Worm (Caenorhabditis elegans) whole organism, young adult: ENCODE data around the gene F40F8.3.
A peak's percentile ranks its signal among the peaks of the same experiment; 100 is the strongest.

Experiments used
- B0261.1 ChIP-seq: sonication (generic microtip); optimal IDR thresholded peaks from 2 replicates; lab custom pipeline; 2016; ENCODE audit warnings: mild to moderate bottlenecking, missing genetic modification characterization, moderate library complexity, missing compliant biosample characterization
- B0336.3 ChIP-seq: fragments of 200-800 bp; sonication (Bioruptor generic); IDR thresholded peaks from 2 replicates; pipeline ENCODE4 v1.3.6; 2022; ENCODE audit warnings: missing genetic modification characterization, missing compliant biosample characterization
- C06A6.2 ChIP-seq: fragments of 200-800 bp; sonication (Bioruptor generic); conservative IDR thresholded peaks from 2 replicates; pipeline ENCODE4 v1.3.6; 2022; ENCODE audit warnings: missing genetic modification characterization, missing compliant biosample characterization
- D2030.7 ChIP-seq: fragments of 200-800 bp; sonication (Bioruptor generic); IDR thresholded peaks from 2 replicates; pipeline ENCODE4 v1.3.6; 2022; ENCODE audit warnings: missing genetic modification reagents, missing genetic modification characterization, missing compliant biosample characterization
- F22D6.2 ChIP-seq: sonication (generic microtip); optimal IDR thresholded peaks from 2 replicates; lab custom pipeline; 2016; ENCODE audit warnings: mild to moderate bottlenecking, missing genetic modification characterization, missing compliant biosample characterization
- F33H1.4 ChIP-seq: fragments of 200-800 bp; sonication (Bioruptor generic); IDR thresholded peaks from 2 replicates; pipeline ENCODE4 v1.3.6; 2022; ENCODE audit warnings: missing genetic modification reagents, missing genetic modification characterization, missing compliant biosample characterization
- F52B5.7 ChIP-seq: sonication (generic microtip); optimal IDR thresholded peaks from 2 replicates; lab custom pipeline; 2016; ENCODE audit warnings: mild to moderate bottlenecking, missing genetic modification characterization, missing compliant biosample characterization
- F57A8.1 ChIP-seq: fragments of 200-800 bp; sonication (Bioruptor generic); optimal IDR thresholded peaks from 2 replicates; lab custom pipeline; 2018; ENCODE audit warnings: mild to moderate bottlenecking, missing genetic modification characterization, moderate library complexity, missing compliant biosample characterization
- T07F8.4 ChIP-seq: sonication (generic microtip); optimal IDR thresholded peaks from 2 replicates; lab custom pipeline; 2016; ENCODE audit warnings: mild to moderate bottlenecking, missing genetic modification characterization, moderate library complexity, missing compliant biosample characterization
- Y56A3A.18 ChIP-seq: fragments of 200-800 bp; sonication (Bioruptor generic); IDR thresholded peaks from 2 replicates; pipeline ENCODE4 v1.3.6; 2022; ENCODE audit warnings: missing genetic modification reagents, missing genetic modification characterization, missing compliant biosample characterization
- akir-1 ChIP-seq: fragments of 200-800 bp; sonication (Bioruptor generic); optimal IDR thresholded peaks from 2 replicates; lab custom pipeline; 2018; ENCODE audit warnings: mild to moderate bottlenecking, missing genetic modification characterization, moderate library complexity, missing compliant biosample characterization
- aptf-3 ChIP-seq: fragments of 200-800 bp; sonication (Bioruptor generic); IDR thresholded peaks from 2 replicates; pipeline ENCODE4 v1.3.6; 2022; ENCODE audit warnings: missing genetic modification characterization, missing compliant biosample characterization
- attf-3 ChIP-seq: fragments of 200-800 bp; sonication (Bioruptor generic); conservative IDR thresholded peaks from 2 replicates; pipeline ENCODE4 v1.3.6; 2022; ENCODE audit warnings: missing genetic modification reagents, missing genetic modification characterization, missing compliant biosample characterization
- bed-1 ChIP-seq: fragments of 200-800 bp; sonication (Bioruptor generic); IDR thresholded peaks from 2 replicates; pipeline ENCODE4 v1.3.6; 2022; ENCODE audit warnings: missing genetic modification reagents, missing genetic modification characterization, missing compliant biosample characterization
- bed-2 ChIP-seq: fragments of 200-800 bp; sonication (Bioruptor generic); IDR thresholded peaks from 2 replicates; pipeline ENCODE4 v1.3.6; 2022; ENCODE audit warnings: missing genetic modification reagents, missing genetic modification characterization, missing compliant biosample characterization
- ccch-3 ChIP-seq: fragments of 200-800 bp; sonication (Bioruptor generic); optimal IDR thresholded peaks from 2 replicates; lab custom pipeline; 2018; ENCODE audit warnings: mild to moderate bottlenecking, missing genetic modification characterization, missing compliant biosample characterization
- cebp-1 ChIP-seq, 2 experiments: fragments of 200-800 bp in 1 of 2; sonication (Bioruptor generic) in 1 of 2; sonication (generic microtip) in 1 of 2; IDR thresholded peaks in 1 of 2; optimal IDR thresholded peaks in 1 of 2; 2 replicates each; pipeline versions ENCODE4 v1.3.6 to Lab custom; 2017 to 2022; ENCODE audit warnings: missing compliant biosample characterization in 2 of 2, missing genetic modification characterization in 2 of 2, mild to moderate bottlenecking in 1 of 2, missing genetic modification reagents in 1 of 2, moderate library complexity in 1 of 2
- ceh-40 ChIP-seq: fragments of 200-800 bp; sonication (Bioruptor generic); IDR thresholded peaks from 2 replicates; pipeline ENCODE4 v1.3.6; 2022; ENCODE audit warnings: missing genetic modification characterization, missing compliant biosample characterization
- ceh-79 ChIP-seq: sonication (generic microtip); optimal IDR thresholded peaks from 2 replicates; lab custom pipeline; 2017; ENCODE audit warnings: mild to moderate bottlenecking, missing genetic modification characterization, missing compliant biosample characterization
- chd-7 ChIP-seq: sonication (generic microtip); optimal IDR thresholded peaks from 2 replicates; lab custom pipeline; 2016; ENCODE audit warnings: mild to moderate bottlenecking, missing genetic modification characterization, moderate library complexity, missing compliant biosample characterization
- die-1 ChIP-seq: sonication (generic microtip); optimal IDR thresholded peaks from 2 replicates; lab custom pipeline; 2016; ENCODE audit warnings: missing genotype, mild to moderate bottlenecking, missing genetic modification characterization, missing compliant biosample characterization
- dpff-1 ChIP-seq: sonication (generic microtip); optimal IDR thresholded peaks from 2 replicates; lab custom pipeline; 2017; ENCODE audit warnings: mild to moderate bottlenecking, missing genetic modification characterization, missing compliant biosample characterization
- dpl-1 ChIP-seq: fragments of 150-350 bp; optimal IDR thresholded peaks from 2 replicates; lab custom pipeline; 2014; ENCODE audit warnings: missing biosample characterization, missing genetic modification reagents, missing genetic modification characterization
- efl-1 ChIP-seq: fragments of 150-350 bp; optimal IDR thresholded peaks from 2 replicates; lab custom pipeline; 2014; ENCODE audit warnings: missing biosample characterization, missing genetic modification reagents, missing genetic modification characterization
- fkh-3 ChIP-seq: sonication (generic microtip); optimal IDR thresholded peaks from 2 replicates; lab custom pipeline; 2016; ENCODE audit warnings: mild to moderate bottlenecking, missing genetic modification characterization, missing compliant biosample characterization
- hmg-20 ChIP-seq: fragments of 200-800 bp; sonication (Bioruptor generic); IDR thresholded peaks from 2 replicates; pipeline ENCODE4 v1.3.6; 2022; ENCODE audit warnings: missing genetic modification reagents, missing genetic modification characterization, missing compliant biosample characterization
- lin-26 ChIP-seq: fragments of 200-800 bp; sonication (Bioruptor generic); IDR thresholded peaks from 2 replicates; pipeline ENCODE4 v1.3.6; 2022; ENCODE audit warnings: missing genetic modification reagents, missing genetic modification characterization, missing compliant biosample characterization
- lin-35 ChIP-seq, 3 experiments: fragments of 150-350 bp in 2 of 3; sonication (generic microtip) in 1 of 3; optimal IDR thresholded peaks; 2 replicates each; lab custom pipeline; 2014 to 2018; ENCODE audit warnings: missing biosample characterization in 3 of 3, missing genetic modification characterization in 3 of 3, missing genetic modification reagents in 3 of 3
- lin-40 ChIP-seq: sonication (generic microtip); optimal IDR thresholded peaks from 2 replicates; lab custom pipeline; 2016; ENCODE audit warnings: missing genetic modification characterization, mild to moderate bottlenecking, missing compliant biosample characterization, missing genotype, missing genetic modification reagents
- lin-54 ChIP-seq: fragments of 200-800 bp; sonication (Bioruptor generic); optimal IDR thresholded peaks from 2 replicates; lab custom pipeline; 2018; ENCODE audit warnings: mild to moderate bottlenecking, missing genetic modification characterization, missing compliant biosample characterization
- lsl-1 ChIP-seq: fragments of 200-800 bp; sonication (Bioruptor generic); optimal IDR thresholded peaks from 2 replicates; lab custom pipeline; 2018; ENCODE audit warnings: mild to moderate bottlenecking, missing genetic modification characterization, moderate library complexity, missing compliant biosample characterization
- lsy-27 ChIP-seq: sonication (generic microtip); optimal IDR thresholded peaks from 2 replicates; lab custom pipeline; 2017; ENCODE audit warnings: missing genetic modification characterization, mild to moderate bottlenecking, missing compliant biosample characterization, antibody characterized with exemption, missing genotype, borderline replicate concordance; ENCODE audit not compliant: insufficient read depth
- madf-3 ChIP-seq: fragments of 200-800 bp; sonication (Bioruptor generic); IDR thresholded peaks from 2 replicates; pipeline ENCODE4 v1.3.6; 2022; ENCODE audit warnings: missing genetic modification reagents, missing genetic modification characterization, missing compliant biosample characterization
- mcd-1 ChIP-seq: fragments of 200-800 bp; sonication (Bioruptor generic); IDR thresholded peaks from 2 replicates; pipeline ENCODE4 v1.3.6; 2022; ENCODE audit warnings: missing genetic modification reagents, missing genetic modification characterization, missing compliant biosample characterization
- mxl-1 ChIP-seq: sonication (generic microtip); optimal IDR thresholded peaks from 2 replicates; lab custom pipeline; 2016; ENCODE audit warnings: missing genetic modification characterization, missing compliant biosample characterization
- nfya-1 ChIP-seq: sonication (generic microtip); optimal IDR thresholded peaks from 2 replicates; lab custom pipeline; 2017; ENCODE audit warnings: antibody characterized with exemption, missing compliant biosample characterization, missing genetic modification characterization, borderline replicate concordance; ENCODE audit not compliant: insufficient read depth
- snpc-1.1 ChIP-seq: sonication (generic microtip); optimal IDR thresholded peaks from 2 replicates; lab custom pipeline; 2017; ENCODE audit warnings: missing genetic modification characterization, mild to moderate bottlenecking, missing compliant biosample characterization, antibody characterized with exemption, moderate library complexity, missing genotype, missing genetic modification reagents; ENCODE audit not compliant: insufficient read depth
- snpc-1.3 ChIP-seq: sonication (generic microtip); optimal IDR thresholded peaks from 2 replicates; lab custom pipeline; 2017; ENCODE audit warnings: missing genetic modification characterization, mild to moderate bottlenecking, missing compliant biosample characterization, antibody characterized with exemption, moderate library complexity, missing genotype, missing genetic modification reagents; ENCODE audit not compliant: insufficient read depth
- sptf-2 ChIP-seq: fragments of 200-800 bp; sonication (Bioruptor generic); optimal IDR thresholded peaks from 2 replicates; lab custom pipeline; 2018; ENCODE audit warnings: mild to moderate bottlenecking, missing genetic modification characterization, missing compliant biosample characterization
- tbp1 ChIP-seq: fragments of 200-800 bp; sonication (Bioruptor generic); optimal IDR thresholded peaks from 2 replicates; lab custom pipeline; 2018; ENCODE audit warnings: mild to moderate bottlenecking, missing genetic modification characterization, missing compliant biosample characterization
- tbx-9 ChIP-seq: sonication (generic microtip); optimal IDR thresholded peaks from 2 replicates; lab custom pipeline; 2016; ENCODE audit warnings: borderline replicate concordance, missing genetic modification characterization, inconsistent platforms, missing compliant biosample characterization
- unc-130 ChIP-seq: sonication (generic microtip); optimal IDR thresholded peaks from 2 replicates; lab custom pipeline; 2016; ENCODE audit warnings: missing genetic modification reagents, missing genetic modification characterization, missing compliant biosample characterization
- zim-3 ChIP-seq: sonication (generic microtip); optimal IDR thresholded peaks from 2 replicates; lab custom pipeline; 2017; ENCODE audit warnings: mild to moderate bottlenecking, missing genetic modification characterization, moderate library complexity, missing compliant biosample characterization
- ztf-25 ChIP-seq: fragments of 200-800 bp; sonication (Bioruptor generic); IDR thresholded peaks from 2 replicates; pipeline ENCODE4 v1.3.6; 2022; ENCODE audit warnings: missing genetic modification reagents, missing genetic modification characterization, missing compliant biosample characterization
- ztf-28 ChIP-seq: fragments of 200-800 bp; sonication (Bioruptor generic); IDR thresholded peaks from 2 replicates; pipeline ENCODE4 v1.3.6; 2022; ENCODE audit warnings: missing genetic modification reagents, missing genetic modification characterization, missing compliant biosample characterization
- ztf-6 ChIP-seq: fragments of 200-800 bp; sonication (Bioruptor generic); IDR thresholded peaks from 2 replicates; pipeline ENCODE4 v1.3.6; 2022; ENCODE audit warnings: missing genetic modification reagents, missing genetic modification characterization, missing compliant biosample characterization

Gene F40F8.3

DNA sequence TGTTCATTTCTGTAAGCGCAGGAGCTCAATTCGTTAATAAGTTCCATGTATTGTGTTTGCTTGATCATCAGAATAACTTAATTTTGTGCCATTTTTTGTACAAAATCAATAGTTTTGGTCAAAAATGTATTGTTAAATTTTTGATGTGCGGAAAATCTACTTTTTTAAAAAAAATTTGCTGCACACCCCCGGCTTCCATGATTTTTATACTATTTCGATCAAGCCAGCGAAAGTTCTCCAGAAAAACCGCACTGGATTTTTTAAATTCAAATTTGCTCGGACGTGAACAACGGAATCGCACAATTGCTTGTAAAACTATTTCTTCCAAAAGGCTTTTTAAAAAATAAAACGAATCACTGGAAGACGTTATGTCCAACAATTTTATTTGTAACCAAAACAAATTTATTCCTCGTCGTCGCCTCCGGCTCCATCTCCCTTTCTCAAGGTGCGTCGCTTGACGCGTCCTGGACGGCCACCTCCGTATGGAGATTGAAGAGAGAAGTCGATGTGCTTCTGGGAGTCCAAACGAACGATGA lies 4.0 kb upstream of the F40F8.3 start (continued):
- TF ChIP-seq lsl-1 (GFP tag; lab: Kevin White, UChicago) = peak; percentile 32
- no peak for TF ChIP-seq ztf-6 (GFP tag; lab: Robert Waterston, UW)
- TF ChIP-seq tbp1 (GFP tag; lab: Kevin White, UChicago) = no peak
- no peak for TF ChIP-seq dpff-1 (tag; lab: Kevin White, UChicago)
- no peak for TF ChIP-seq lin-40
- TF ChIP-seq mcd-1 (GFP tag; lab: Robert Waterston, UW) = peak; percentile 32; the same call in 1 of the 2 replicates
- TF ChIP-seq akir-1 (GFP tag; lab: Kevin White, UChicago) = no peak
- no peak for TF ChIP-seq attf-3 (GFP tag; lab: Robert Waterston, UW)
- no peak for TF ChIP-seq bed-1 (GFP tag; lab: Robert Waterston, UW)
- TF ChIP-seq ztf-28 (GFP tag; lab: Robert Waterston, UW) = no peak
- no peak for TF ChIP-seq sptf-2 (GFP tag; lab: Kevin White, UChicago)
- TF ChIP-seq aptf-3 (GFP tag; lab: Robert Waterston, UW) = no peak
- TF ChIP-seq zim-3 (tag; lab: Kevin White, UChicago) = no peak
- no peak for TF ChIP-seq snpc-1.1
- TF ChIP-seq lsy-27 (tag; lab: Kevin White, UChicago) = no peak
- TF ChIP-seq B0336.3 (GFP tag; lab: Robert Waterston, UW) = peak; percentile 79
- no peak for TF ChIP-seq Y56A3A.18 (GFP tag; lab: Robert Waterston, UW)
- TF ChIP-seq chd-7 (tag; lab: Kevin White, UChicago) = no peak
- TF ChIP-seq madf-3 (GFP tag; lab: Robert Waterston, UW) = 0 out of 2 replicates have a peak, but pooled peaks have one; percentile 73
- no peak for TF ChIP-seq F57A8.1 (GFP tag; lab: Kevin White, UChicago)
- no peak for TF ChIP-seq ceh-40 (GFP tag; lab: Robert Waterston, UW)
- no peak for TF ChIP-seq tbx-9
- TF ChIP-seq die-1 = peak; percentile 50
- no peak for TF ChIP-seq unc-130 (GFP tag; lab: Kevin White, UChicago)
- TF ChIP-seq B0261.1 (tag; lab: Kevin White, UChicago) = no peak
- peak; percentile 64 for TF ChIP-seq lin-54
- no peak for TF ChIP-seq bed-2
- TF ChIP-seq dpl-1 = no peak
- no peak for TF ChIP-seq ccch-3 (GFP tag; lab: Kevin White, UChicago)
- no peak for TF ChIP-seq mxl-1 (tag; lab: Kevin White, UChicago)
- peak; percentile 72; the same call in 1 of the 2 replicates for TF ChIP-seq lin-26
- no peak for TF ChIP-seq ceh-79
- TF ChIP-seq lin-35 (GFP tag; optimal IDR thresholded peaks at IDR 0.05; lab: Kevin White, UChicago) = no peak
- no peak for TF ChIP-seq T07F8.4 (tag; lab: Kevin White, UChicago)

DNA sequence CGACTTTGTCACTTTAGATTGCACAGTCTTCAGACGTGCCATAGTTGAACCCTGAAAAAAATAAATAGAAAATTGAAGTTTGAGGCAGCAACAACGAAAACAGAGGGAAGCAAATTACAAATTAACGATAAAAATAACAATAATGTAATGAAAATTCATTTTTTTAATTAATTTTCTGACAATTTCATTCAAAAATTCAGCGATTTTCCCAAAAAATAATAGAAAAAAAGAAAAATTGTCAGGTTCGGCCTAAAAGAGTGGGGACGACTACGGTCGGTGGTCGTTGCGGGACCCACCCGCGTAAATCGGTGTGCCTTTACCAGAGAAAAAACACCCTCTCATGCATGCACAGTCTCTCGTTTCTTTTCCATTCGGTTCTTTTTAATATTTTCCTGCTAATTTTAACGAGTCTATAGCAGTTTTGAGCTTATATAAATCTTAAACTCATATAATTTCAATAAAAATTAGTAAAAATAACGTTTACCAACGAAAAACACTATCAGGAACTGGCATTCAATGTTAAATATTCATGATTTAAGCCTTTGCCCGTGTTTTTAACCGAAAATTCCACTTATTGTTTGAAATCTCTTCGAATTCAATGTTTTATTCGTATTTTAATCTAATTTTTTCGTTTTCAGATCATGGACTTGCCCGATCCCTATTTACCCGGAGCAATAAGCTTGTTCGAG lies 2.6 kb upstream of the F40F8.3 start, which contains the start of the genes rps-9 and lsm-1:
Gene rps-9 (minus strand): TSS at position 51 of the 689 bp plus-strand sequence.
Gene lsm-1 (plus strand): TSS at position 639 of the 689 bp plus-strand sequence.
- TF ChIP-seq F33H1.4 (peak; percentile 94), F22D6.2 (tag; lab: Kevin White, UChicago) (no peak), D2030.7 (GFP tag; lab: Robert Waterston, UW) (peak; percentile 63), cebp-1 (GFP tag; IDR thresholded peaks at IDR 0.05; lab: Robert Waterston, UW) (no peak), cebp-1 (tag; optimal IDR thresholded peaks at IDR 0.05; lab: Kevin White, UChicago) (peak; percentile 11), lin-35 (GFP tag; optimal IDR thresholded peaks at IDR 0.05; lab: Kevin White, UChicago) (peak in 1 of 3 experiments; percentile 31), C06A6.2 (GFP tag; lab: Robert Waterston, UW) (no peak), fkh-3 (no peak), snpc-1.1 (peak; percentile 8), F52B5.7 (tag; lab: Kevin White, UChicago) (no peak), akir-1 (GFP tag; lab: Kevin White, UChicago) (no peak), ztf-25 (GFP tag; lab: Robert Waterston, UW) (no peak), efl-1 (GFP tag; lab: Kevin White, UChicago) (peak; percentile 46), mxl-1 (tag; lab: Kevin White, UChicago) (no peak), nfya-1 (no peak), tbp1 (GFP tag; lab: Kevin White, UChicago) (peak; percentile 36), hmg-20 (GFP tag; lab: Robert Waterston, UW) (no peak), snpc-1.3 (tag; lab: Kevin White, UChicago) (peak; percentile 10), ztf-6 (GFP tag; lab: Robert Waterston, UW) (no peak)
